Worm (Caenorhabditis elegans) whole organism, L2 larva: ENCODE measurements around the gene slc-9B.1.

Experiments
- ceh-82 ChIP-seq: fragments of 150-350 bp; optimal IDR thresholded peaks from 2 replicates; lab custom pipeline; 2014; ENCODE audit warnings: missing biosample characterization, missing genetic modification characterization
- dmd-4 ChIP-seq: sonication (generic microtip); optimal IDR thresholded peaks from 2 replicates; lab custom pipeline; 2017; ENCODE audit warnings: missing biosample characterization, missing genetic modification characterization
- elt-1 ChIP-seq: fragments of 150-350 bp; optimal IDR thresholded peaks from 2 replicates; lab custom pipeline; 2014; ENCODE audit warnings: missing biosample characterization, missing genetic modification characterization
- elt-3 ChIP-seq: sonication (generic microtip); optimal IDR thresholded peaks from 2 replicates; lab custom pipeline; 2017; ENCODE audit warnings: missing biosample characterization, missing genetic modification characterization
- fos-1 ChIP-seq: fragments of 150-350 bp; optimal IDR thresholded peaks from 2 replicates; lab custom pipeline; 2014; ENCODE audit warnings: missing biosample characterization, missing genetic modification characterization
- nhr-11 ChIP-seq: fragments of 150-350 bp; optimal IDR thresholded peaks from 2 replicates; lab custom pipeline; 2014; ENCODE audit warnings: missing biosample characterization, missing genetic modification characterization
- nhr-12 ChIP-seq: fragments of 150-350 bp; optimal IDR thresholded peaks from 2 replicates; lab custom pipeline; 2014; ENCODE audit warnings: missing biosample characterization, missing genetic modification characterization
- nhr-25 ChIP-seq: fragments of 150-350 bp; sonication (generic microtip); optimal IDR thresholded peaks from 3 replicates; lab custom pipeline; 2014; ENCODE audit warnings: missing biosample characterization, missing genetic modification characterization
- sma-3 ChIP-seq: sonication (generic microtip); optimal IDR thresholded peaks from 2 replicates; lab custom pipeline; 2016; ENCODE audit warnings: missing genetic modification reagents, missing genetic modification characterization, missing compliant biosample characterization
- snpc-4 ChIP-seq: fragments of 150-350 bp; optimal IDR thresholded peaks from 2 replicates; lab custom pipeline; 2014; ENCODE audit warnings: missing biosample characterization, missing genetic modification characterization
- unc-39 ChIP-seq: fragments of 150-350 bp; optimal IDR thresholded peaks from 2 replicates; lab custom pipeline; 2014; ENCODE audit warnings: missing biosample characterization, missing genetic modification characterization
- unc-62 ChIP-seq: fragments of 150-350 bp; optimal IDR thresholded peaks from 2 replicates; lab custom pipeline; 2014; ENCODE audit warnings: missing biosample characterization, missing genetic modification reagents, missing genetic modification characterization
- zag-1 ChIP-seq: fragments of 150-350 bp; optimal IDR thresholded peaks from 2 replicates; lab custom pipeline; 2014; ENCODE audit warnings: missing biosample characterization, missing genetic modification characterization
- ztf-11 ChIP-seq: sonication (generic microtip); optimal IDR thresholded peaks from 2 replicates; lab custom pipeline; 2017; ENCODE audit warnings: missing biosample characterization, missing genetic modification characterization

DNA sequence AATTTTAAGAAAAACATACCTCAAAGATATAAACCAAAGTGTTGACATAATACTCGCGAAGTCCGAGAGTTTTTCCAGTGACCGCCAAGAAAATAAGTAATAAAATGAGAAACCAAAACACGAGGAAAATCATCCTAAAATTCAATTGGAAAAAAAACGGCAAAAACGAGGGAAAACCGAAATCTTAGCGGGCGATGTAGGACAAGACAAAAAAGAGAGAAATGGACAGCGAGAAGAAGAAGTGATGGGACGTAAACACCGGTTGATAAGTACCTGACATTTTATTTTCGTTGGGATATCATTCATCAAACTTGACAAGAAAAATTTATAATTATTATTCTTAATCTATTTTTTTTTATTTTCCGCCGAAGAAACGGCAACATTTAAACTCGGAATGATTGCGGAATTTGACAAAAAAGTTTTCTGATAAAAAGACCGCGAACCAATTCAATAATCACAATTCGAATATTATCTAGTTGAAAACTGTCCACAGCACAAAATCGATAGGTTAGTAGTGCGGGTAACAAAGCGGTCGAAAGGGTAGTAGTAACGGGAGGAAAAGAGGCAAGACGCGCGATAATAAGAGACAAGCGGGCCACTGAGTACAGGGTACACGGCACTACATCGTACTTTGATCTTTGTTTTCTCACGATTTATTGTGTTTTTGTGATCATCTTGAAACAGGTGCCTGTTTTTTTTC, 48.1 kb downstream of the slc-9B.1 start, which contains the start of gene acl-5:
- no peak for TF ChIP-seq nhr-25 (tag; lab: Kevin White, UChicago)
- no peak for TF ChIP-seq sma-3 (GFP tag; lab: Kevin White, UChicago)
- no peak for TF ChIP-seq zag-1 (tag; lab: Kevin White, UChicago)
- no peak for TF ChIP-seq nhr-12
- no peak for TF ChIP-seq elt-1 (tag; lab: Kevin White, UChicago)
- no peak for TF ChIP-seq elt-3 (tag; lab: Kevin White, UChicago)
- no peak for TF ChIP-seq unc-39
- no peak for TF ChIP-seq unc-62
- no peak for TF ChIP-seq ztf-11 (tag; lab: Kevin White, UChicago)
- TF ChIP-seq ceh-82 (tag; lab: Kevin White, UChicago), result no peak
- TF ChIP-seq fos-1, result no peak
- TF ChIP-seq nhr-11, result no peak
- TF ChIP-seq dmd-4 (tag; lab: Kevin White, UChicago), result no peak
- TF ChIP-seq snpc-4 (tag; lab: Kevin White, UChicago), result no peak
